Fruit fly (Drosophila melanogaster) whole organism: Measurements from ENCODE around the gene yellow-k.

Experiments used
- CG8478 ChIP-seq: fragments of >200 bp; optimal IDR thresholded peaks from 2 replicates; lab custom pipeline; 2018; ENCODE audit warnings: inconsistent platforms
- Dll ChIP-seq: fragments of >200 bp; optimal IDR thresholded peaks from 2 replicates; lab custom pipeline; 2017
- EcR ChIP-seq, 2 experiments: fragments of >200 bp; optimal IDR thresholded peaks; 2 replicates each; lab custom pipeline; 2017; ENCODE audit warnings: missing biosample characterization in 2 of 2, missing genetic modification characterization in 2 of 2, missing genetic modification reagents in 2 of 2
- pan ChIP-seq: fragments of >200 bp; optimal IDR thresholded peaks from 2 replicates; lab custom pipeline; 2017
- psq ChIP-seq: fragments of >200 bp; optimal IDR thresholded peaks from 2 replicates; lab custom pipeline; 2017
- usp ChIP-seq: fragments of >200 bp; optimal IDR thresholded peaks from 2 replicates; lab custom pipeline; 2017; ENCODE audit warnings: missing biosample characterization, missing genetic modification characterization, mixed read lengths

The yellow-k gene

dm6 chr3L:15514814-15515495 lies 5.5 kb upstream of the yellow-k start:
- TF ChIP-seq psq: no peak
- no peak for TF ChIP-seq EcR (GFP tag; optimal IDR thresholded peaks at IDR 0.05; lab: Kevin White, UChicago)
- TF ChIP-seq usp (GFP tag; lab: Kevin White, UChicago): no peak
- no peak for TF ChIP-seq CG8478 (lab: Kevin White, UChicago)

dm6 chr3L:15516440-15516839 lies 4.0 kb upstream of the yellow-k start:
- TF ChIP-seq psq (no peak), pan (lab: Kevin White, UChicago) (no peak), CG8478 (lab: Kevin White, UChicago) (no peak), Dll (lab: Kevin White, UChicago) (no peak), usp (GFP tag; lab: Kevin White, UChicago) (no peak), EcR (GFP tag; optimal IDR thresholded peaks at IDR 0.05; lab: Kevin White, UChicago) (no peak)

- no peak for TF ChIP-seq usp (GFP tag; lab: Kevin White, UChicago)
- no peak for TF ChIP-seq Dll (lab: Kevin White, UChicago)
- no peak for TF ChIP-seq psq
- no peak for TF ChIP-seq EcR (GFP tag; optimal IDR thresholded peaks at IDR 0.05; lab: Kevin White, UChicago)
- TF ChIP-seq CG8478 (lab: Kevin White, UChicago): no peak
- no peak for TF ChIP-seq pan (lab: Kevin White, UChicago)
Observed at dm6 chr3L:15516956-15517355, 3.5 kb upstream of the yellow-k start, which contains the start of gene CG13454. CG13454 (minus strand) TSS chr3L:15517056.

dm6 chr3L:15517508-15517907 lies 2.9 kb upstream of the yellow-k start:
- TF ChIP-seq usp (GFP tag; lab: Kevin White, UChicago): no peak
- no peak for TF ChIP-seq CG8478 (lab: Kevin White, UChicago)
- TF ChIP-seq pan (lab: Kevin White, UChicago): no peak
- TF ChIP-seq psq: no peak
- TF ChIP-seq Dll (lab: Kevin White, UChicago): no peak
- TF ChIP-seq EcR (GFP tag; optimal IDR thresholded peaks at IDR 0.05; lab: Kevin White, UChicago): no peak

- no peak for TF ChIP-seq Dll (lab: Kevin White, UChicago)
- no peak for TF ChIP-seq CG8478 (lab: Kevin White, UChicago)
- TF ChIP-seq usp (GFP tag; lab: Kevin White, UChicago): no peak
- TF ChIP-seq EcR (GFP tag; optimal IDR thresholded peaks at IDR 0.05; lab: Kevin White, UChicago): no peak
- no peak for TF ChIP-seq pan (lab: Kevin White, UChicago)
- no peak for TF ChIP-seq psq
Observed at dm6 chr3L:15518344-15518743, 2.1 kb upstream of the yellow-k start.

- TF ChIP-seq psq (no peak), usp (GFP tag; lab: Kevin White, UChicago) (no peak), pan (lab: Kevin White, UChicago) (no peak), EcR (GFP tag; optimal IDR thresholded peaks at IDR 0.05; lab: Kevin White, UChicago) (no peak), CG8478 (lab: Kevin White, UChicago) (no peak), Dll (lab: Kevin White, UChicago) (no peak)
Observed at dm6 chr3L:15519492-15519891, 928 bp upstream of the yellow-k start, which contains the start of gene mex1. mex1 (minus strand) TSS chr3L:15519592.

- no peak for TF ChIP-seq CG8478 (lab: Kevin White, UChicago)
- TF ChIP-seq Dll (lab: Kevin White, UChicago): no peak
- TF ChIP-seq EcR (GFP tag; optimal IDR thresholded peaks at IDR 0.05; lab: Kevin White, UChicago): no peak
- TF ChIP-seq usp (GFP tag; lab: Kevin White, UChicago): no peak
- TF ChIP-seq pan (lab: Kevin White, UChicago): no peak
- TF ChIP-seq psq: no peak
Observed at dm6 chr3L:15519920-15520319, 500 bp upstream of the yellow-k start.

- no peak for TF ChIP-seq pan (lab: Kevin White, UChicago)
- TF ChIP-seq EcR (GFP tag; optimal IDR thresholded peaks at IDR 0.05; lab: Kevin White, UChicago): no peak
- no peak for TF ChIP-seq usp (GFP tag; lab: Kevin White, UChicago)
- no peak for TF ChIP-seq CG8478 (lab: Kevin White, UChicago)
- TF ChIP-seq Dll (lab: Kevin White, UChicago): no peak
- TF ChIP-seq psq: no peak
Observed at dm6 chr3L:15523806-15524346, 3.5 kb downstream of the yellow-k start, which contains the start of gene CG7945. CG7945 (minus strand) TSS chr3L:15524137.

- TF ChIP-seq Dll (lab: Kevin White, UChicago) (no peak), psq (no peak), usp (GFP tag; lab: Kevin White, UChicago) (no peak), EcR (GFP tag; optimal IDR thresholded peaks at IDR 0.05; lab: Kevin White, UChicago) (no peak), CG8478 (lab: Kevin White, UChicago) (no peak), pan (lab: Kevin White, UChicago) (no peak)
Observed at dm6 chr3L:15525153-15525552, 4.7 kb downstream of the yellow-k start, which contains the start of gene CG33986. CG33986 (minus strand) TSS chr3L:15525253.

- no peak for TF ChIP-seq EcR (GFP tag; optimal IDR thresholded peaks at IDR 0.05; lab: Kevin White, UChicago)
- TF ChIP-seq pan (lab: Kevin White, UChicago): no peak
- TF ChIP-seq Dll (lab: Kevin White, UChicago): no peak
- TF ChIP-seq CG8478 (lab: Kevin White, UChicago): no peak
- no peak for TF ChIP-seq psq
- no peak for TF ChIP-seq usp (GFP tag; lab: Kevin White, UChicago)
Observed at dm6 chr3L:15526712-15527111, 6.3 kb downstream of the yellow-k start, which contains the start of gene CG33985. CG33985 (minus strand) TSS chr3L:15526812.

- TF ChIP-seq Dll (lab: Kevin White, UChicago): no peak
- TF ChIP-seq usp (GFP tag; lab: Kevin White, UChicago): no peak
- TF ChIP-seq pan (lab: Kevin White, UChicago): no peak
- no peak for TF ChIP-seq psq
- TF ChIP-seq EcR (GFP tag; optimal IDR thresholded peaks at IDR 0.05; lab: Kevin White, UChicago): no peak
- no peak for TF ChIP-seq CG8478 (lab: Kevin White, UChicago)
Observed at dm6 chr3L:15527416-15527815, 7.0 kb downstream of the yellow-k start, which contains the start of gene CG42729. CG42729 (minus strand) TSS chr3L:15527516.
